Worm (Caenorhabditis elegans) whole organism, dauer: ENCODE data around the gene cest-9.1.

Experiments used
- unc-62 ChIP-seq: sonication (generic microtip); optimal IDR thresholded peaks from 2 replicates; lab custom pipeline; 2017; ENCODE audit warnings: missing biosample characterization, missing genetic modification reagents, missing genetic modification characterization

The cest-9.1 gene

DNA sequence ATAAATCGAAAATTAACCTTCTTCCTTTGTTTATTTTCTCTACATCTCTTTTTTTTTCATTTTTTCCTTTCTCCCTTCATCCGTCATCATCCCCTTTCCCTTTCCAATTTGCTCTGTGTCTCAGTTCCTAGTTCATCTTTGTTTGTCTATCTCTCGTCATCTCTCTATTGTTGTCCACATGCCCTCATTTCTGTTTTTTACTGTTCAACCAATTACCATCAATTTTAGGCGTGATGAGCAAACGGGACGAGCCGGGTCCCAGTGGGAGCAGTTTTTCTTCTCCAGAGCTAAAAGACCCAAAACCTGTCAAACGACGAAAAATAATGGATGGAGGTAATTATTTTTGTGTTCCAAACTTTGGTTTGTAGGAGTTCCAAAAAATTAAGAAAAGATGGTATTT, 9.4 kb downstream of the cest-9.1 start, which contains the start of gene C23H4.6:
Gene C23H4.6 (plus strand): TSS at position 219 of the 400 bp plus-strand sequence.
- no peak for TF ChIP-seq unc-62 (GFP tag; lab: Kevin White, UChicago)

ce11 chrX:12241457-12241856, 15.5 kb downstream of the cest-9.1 start, which contains the start of gene cest-3:
Gene cest-3, plus strand, starts transcription at chrX:12241646.
- no peak for TF ChIP-seq unc-62 (GFP tag; lab: Kevin White, UChicago)

DNA sequence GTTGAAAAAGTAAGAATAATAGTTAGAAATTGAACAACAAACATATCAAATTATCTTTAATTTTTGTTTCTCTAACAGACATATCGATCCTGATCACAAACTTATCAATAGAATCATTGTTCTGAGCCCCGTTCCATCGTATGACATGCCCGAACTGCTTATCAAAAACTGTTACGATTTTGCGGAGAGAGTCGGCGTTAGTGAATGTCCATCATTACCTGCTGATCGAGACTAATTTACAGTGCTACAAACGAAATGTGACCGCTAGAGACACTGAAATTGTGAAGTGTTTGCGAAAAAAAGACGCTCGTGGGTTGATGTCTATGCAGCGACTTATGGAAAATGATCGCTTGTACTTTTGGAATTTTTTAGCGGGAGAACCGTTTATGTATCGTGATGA, 16.9 kb downstream of the cest-9.1 start:
- TF ChIP-seq unc-62 (GFP tag; lab: Kevin White, UChicago) = no peak

DNA sequence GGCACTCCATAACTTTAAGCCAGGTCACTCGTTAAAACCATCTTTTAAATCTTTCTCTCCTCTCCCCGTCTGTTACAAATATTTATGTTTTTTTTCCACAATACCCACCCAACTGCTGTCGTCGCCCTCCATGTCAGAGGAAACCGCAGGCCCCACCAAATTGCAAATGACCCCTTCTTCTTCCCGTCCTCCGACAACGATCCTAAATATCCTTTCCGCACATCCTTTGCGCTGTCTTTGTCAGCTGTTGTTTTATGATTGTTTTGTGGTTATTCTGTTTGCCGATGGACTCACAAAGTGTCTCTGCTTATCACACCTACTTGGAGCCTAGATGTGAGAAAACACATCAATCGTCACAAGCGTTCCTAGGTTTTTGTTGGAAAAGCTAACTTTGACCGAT, 22.2 kb downstream of the cest-9.1 start:
- TF ChIP-seq unc-62 (GFP tag; lab: Kevin White, UChicago) = no peak

ce11 chrX:12252189-12252588, 26.2 kb downstream of the cest-9.1 start:
- no peak for TF ChIP-seq unc-62 (GFP tag; lab: Kevin White, UChicago)

ce11 chrX:12256594-12257048, 30.6 kb downstream of the cest-9.1 start, which contains the start of gene E01G6.2:
Gene E01G6.2, plus strand, starts transcription at chrX:12256644.
- TF ChIP-seq unc-62 (GFP tag; lab: Kevin White, UChicago) = no peak

DNA sequence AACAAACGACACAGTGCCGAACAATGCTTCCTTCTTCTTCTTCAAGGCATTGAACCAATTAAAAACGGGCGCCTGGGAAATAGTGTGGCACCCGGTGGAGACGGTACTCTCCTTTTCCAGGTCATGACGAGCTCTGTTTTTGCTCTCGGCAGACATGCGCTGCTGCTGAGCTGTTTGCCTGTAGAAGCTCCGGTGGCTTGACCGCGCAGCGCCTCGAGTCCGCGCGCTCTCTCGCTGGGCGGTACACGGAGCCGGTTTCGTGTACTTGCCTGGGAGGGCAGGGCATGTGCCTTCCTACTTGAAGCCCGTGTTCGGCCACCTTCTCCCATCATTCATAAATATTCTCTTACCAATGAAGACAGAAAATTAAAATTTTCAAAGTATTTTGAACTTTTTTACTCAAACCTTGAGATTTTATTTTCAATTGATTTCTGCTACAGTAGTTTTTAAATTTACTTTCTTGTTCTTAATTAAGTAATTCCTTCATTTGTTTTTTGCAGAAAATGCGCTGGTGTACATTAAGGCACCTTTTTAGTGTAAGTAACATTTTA, 34.5 kb downstream of the cest-9.1 start, which contains the start of gene E01G6.1:
Gene E01G6.1 (plus strand): TSS at position 501 of the 551 bp plus-strand sequence.
- no peak for TF ChIP-seq unc-62 (GFP tag; lab: Kevin White, UChicago)

ce11 chrX:12270841-12271240, 44.9 kb downstream of the cest-9.1 start, which contains the start of gene otpl-8:
Gene otpl-8, minus strand, starts transcription at chrX:12270941.
- no peak for TF ChIP-seq unc-62 (GFP tag; lab: Kevin White, UChicago)

DNA sequence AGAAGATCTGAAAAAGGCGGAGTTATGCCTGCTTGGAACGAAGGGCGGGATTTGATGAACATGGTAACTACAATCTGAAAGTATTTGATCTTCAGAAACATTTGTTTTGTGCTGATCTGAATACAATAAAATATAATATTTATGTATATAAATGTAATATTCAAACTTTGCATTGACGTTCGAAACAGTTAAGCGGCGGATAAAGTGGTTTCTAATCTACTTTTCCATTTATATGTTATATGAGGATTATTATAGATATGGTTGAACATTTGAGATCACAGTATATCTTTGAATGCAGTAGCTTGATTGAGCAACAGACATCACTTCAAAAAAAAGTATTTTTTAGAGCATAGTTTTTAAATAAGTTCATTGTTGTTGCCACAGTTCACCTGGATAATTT, 47.9 kb downstream of the cest-9.1 start, which contains the start of gene H19J13.2:
Gene H19J13.2 (minus strand): TSS at position 101 of the 400 bp plus-strand sequence.
- no peak for TF ChIP-seq unc-62 (GFP tag; lab: Kevin White, UChicago)

DNA sequence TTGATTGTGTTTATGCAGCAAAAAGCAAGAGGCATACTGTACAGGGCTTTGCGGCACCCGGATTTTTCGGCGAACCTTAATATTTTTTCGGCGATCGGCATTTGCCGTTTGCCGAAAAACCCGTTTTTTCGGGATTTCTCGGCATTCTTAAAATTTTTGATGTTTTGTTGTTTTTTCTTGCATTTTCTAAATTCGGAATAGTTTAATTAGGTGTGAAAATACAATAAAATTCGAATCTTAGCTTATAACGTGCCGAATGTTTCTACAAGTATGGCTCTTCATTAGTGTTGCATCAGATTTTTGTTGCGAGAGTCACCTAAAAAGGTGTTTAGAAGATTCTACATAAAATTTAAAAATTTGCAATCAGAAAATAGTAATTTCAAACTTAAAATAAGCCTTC, 49.6 kb downstream of the cest-9.1 start, which contains the start of gene C04B4.6:
Gene C04B4.6 (minus strand): TSS at position 101 of the 400 bp plus-strand sequence.
- TF ChIP-seq unc-62 (GFP tag; lab: Kevin White, UChicago) = no peak
